Worm (Caenorhabditis elegans): ENCODE measurements around the gene Y51B9A.8.

ce11 chrII:9378174-9378573, 20.5 kb upstream of the Y51B9A.8 start:
- TF ChIP-seq dve-1 (tag; optimal IDR thresholded peaks at IDR 0.05; ENCODE audit: insufficient read depth) (no peak), lin-38 (GFP tag; IDR thresholded peaks at IDR 0.05) (no peak), nhr-76 (tag; optimal IDR thresholded peaks at IDR 0.05) (no peak), F10B5.3 (tag; optimal IDR thresholded peaks at IDR 0.05) (no peak)
